Worm (Caenorhabditis elegans) whole organism, L4/young adult: ENCODE results near the gene K04G7.1.

Experiments used
- W03F9.2 ChIP-seq: fragments of 150-350 bp; optimal IDR thresholded peaks from 2 replicates; lab custom pipeline; 2014; ENCODE audit warnings: missing biosample characterization, missing genetic modification characterization
- dao-5 ChIP-seq: sonication (generic microtip); optimal IDR thresholded peaks from 2 replicates; lab custom pipeline; 2016; ENCODE audit warnings: missing genotype, missing genetic modification characterization, moderate library complexity, missing compliant biosample characterization
- him-1 ChIP-seq: sonication (generic microtip); optimal IDR thresholded peaks from 2 replicates; lab custom pipeline; 2016; ENCODE audit warnings: missing genotype, missing genetic modification reagents, missing genetic modification characterization, missing compliant biosample characterization

ce11 chrIII:7165276-7165675 is 2.8 kb downstream of the K04G7.1 start:
- TF ChIP-seq W03F9.2, result no peak
- no peak for TF ChIP-seq dao-5 (tag; lab: Kevin White, UChicago)
- no peak for TF ChIP-seq him-1 (tag; lab: Kevin White, UChicago)
